Worm (Caenorhabditis elegans): Measurements from ENCODE around the gene C55A6.11.
"Not testable (repeated sequence)": the region's sequence is repeated elsewhere in the genome, so short reads cannot be mapped to it uniquely, and the experiment has no call there.

ce11 chrV:11504853-11505397 is 15.4 kb upstream of the C55A6.11 start, which contains the start of the genes C55A6.1 and C55A6.10:
- TF ChIP-seq ztf-11 (tag; optimal IDR thresholded peaks at IDR 0.05); ama-1 (optimal IDR thresholded peaks at IDR 0.05); lin-39 (tag; optimal IDR thresholded peaks at IDR 0.05); unc-39 (tag; optimal IDR thresholded peaks at IDR 0.05); nhr-10 (tag; optimal IDR thresholded peaks at IDR 0.05); snpc-4 (tag; optimal IDR thresholded peaks at IDR 0.05): not testable (repeated sequence)
- TF ChIP-seq nhr-129 (tag; optimal IDR thresholded peaks at IDR 0.05) (peak; percentile 54), nhr-6 (tag; optimal IDR thresholded peaks at IDR 0.05) (peak; percentile 18), nhr-25 (tag; optimal IDR thresholded peaks at IDR 0.05) (peak; percentile 74), blmp-1 (tag; optimal IDR thresholded peaks at IDR 0.05; ENCODE audit: insufficient read depth) (peak; percentile 10), F13H6.1 (tag; optimal IDR thresholded peaks at IDR 0.05) (peak; percentile 85)
